Worm (Caenorhabditis elegans) whole organism, L2 larva: ENCODE results near the gene C39F7.1.

Source experiments
- elt-3 ChIP-seq: sonication (generic microtip); optimal IDR thresholded peaks from 2 replicates; lab custom pipeline; 2017; ENCODE audit warnings: missing biosample characterization, missing genetic modification characterization
- lin-13 ChIP-seq: fragments of 150-350 bp; optimal IDR thresholded peaks from 2 replicates; lab custom pipeline; 2014; ENCODE audit warnings: missing biosample characterization, missing genetic modification reagents, missing genetic modification characterization
- mdl-1 ChIP-seq, 2 experiments: fragments of 150-350 bp in 1 of 2; sonication (generic microtip) in 1 of 2; optimal IDR thresholded peaks; 2 replicates each; lab custom pipeline; 2017; ENCODE audit warnings: missing biosample characterization in 2 of 2, missing genetic modification characterization in 2 of 2
- nhr-6 ChIP-seq: fragments of 150-350 bp; optimal IDR thresholded peaks from 2 replicates; lab custom pipeline; 2014; ENCODE audit warnings: missing biosample characterization, missing genetic modification characterization
- ztf-11 ChIP-seq: sonication (generic microtip); optimal IDR thresholded peaks from 2 replicates; lab custom pipeline; 2017; ENCODE audit warnings: missing biosample characterization, missing genetic modification characterization

Gene C39F7.1

DNA sequence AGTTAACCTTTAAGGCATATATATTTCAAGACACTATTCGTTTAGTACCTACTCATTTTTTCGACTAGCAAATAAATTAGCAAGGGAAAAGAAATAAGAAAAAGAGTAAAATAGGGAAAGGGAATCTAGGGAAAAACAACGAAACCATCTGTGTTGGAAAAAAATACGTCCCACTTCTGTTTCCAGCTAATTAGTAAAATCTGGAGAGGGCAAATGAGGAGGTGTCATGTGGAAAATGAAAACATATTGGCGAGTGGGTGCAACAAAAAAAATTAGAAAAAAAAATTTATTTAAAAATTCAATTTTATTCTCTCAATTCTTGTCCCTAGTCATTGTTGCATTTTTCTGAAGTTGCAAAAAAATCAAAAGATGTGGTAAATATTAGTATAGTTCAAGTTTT is 47.6 kb downstream of the C39F7.1 start:
- TF ChIP-seq elt-3 (no peak), ztf-11 (tag; lab: Kevin White, UChicago) (no peak), mdl-1 (tag; optimal IDR thresholded peaks at IDR 0.05; lab: Kevin White, UChicago) (no peak), lin-13 (GFP tag; lab: Kevin White, UChicago) (no peak), nhr-6 (tag; lab: Kevin White, UChicago) (no peak)
